Worm (Caenorhabditis elegans) whole organism, early embryonic: Measurements from ENCODE around the gene col-107.

Source experiments
- B0310.2 ChIP-seq: sonication (generic microtip); optimal IDR thresholded peaks from 2 replicates; lab custom pipeline; 2016; ENCODE audit warnings: mild to moderate bottlenecking, missing genetic modification characterization, missing compliant biosample characterization
- F13C5.2 ChIP-seq: sonication (generic microtip); optimal IDR thresholded peaks from 2 replicates; lab custom pipeline; 2017; ENCODE audit warnings: mild to moderate bottlenecking, missing genetic modification characterization, inconsistent platforms, missing compliant biosample characterization
- ama-1 ChIP-seq: fragments of 150-350 bp; optimal IDR thresholded peaks from 2 replicates; lab custom pipeline; 2014
- ceh-13 ChIP-seq: fragments of 200-800 bp; sonication (Bioruptor generic); optimal IDR thresholded peaks from 2 replicates; lab custom pipeline; 2018; ENCODE audit warnings: mild to moderate bottlenecking, missing genetic modification characterization, missing compliant biosample characterization
- ceh-36 ChIP-seq: sonication (generic microtip); optimal IDR thresholded peaks from 2 replicates; lab custom pipeline; 2016; ENCODE audit warnings: missing genetic modification characterization, inconsistent platforms, missing compliant biosample characterization
- flt-1 ChIP-seq: fragments of 200-800 bp; sonication (Bioruptor generic); IDR thresholded peaks from 2 replicates; pipeline ENCODE4 v1.3.6; 2022; ENCODE audit warnings: missing genetic modification characterization, missing compliant biosample characterization
- hmbx-1 ChIP-seq: sonication (generic microtip); optimal IDR thresholded peaks from 2 replicates; lab custom pipeline; 2016; ENCODE audit warnings: mild to moderate bottlenecking, missing genetic modification characterization, missing compliant biosample characterization
- hmg-4 ChIP-seq: fragments of 200-800 bp; sonication (Bioruptor generic); optimal IDR thresholded peaks from 2 replicates; lab custom pipeline; 2018; ENCODE audit warnings: mild to moderate bottlenecking, missing genetic modification characterization, missing compliant biosample characterization
- pes-1 ChIP-seq: fragments of 200-800 bp; sonication (Bioruptor generic); IDR thresholded peaks from 2 replicates; pipeline ENCODE4 v1.3.6; 2022; ENCODE audit warnings: missing genetic modification reagents, missing genetic modification characterization, missing compliant biosample characterization
- scrt-1 ChIP-seq: fragments of 200-800 bp; sonication (Bioruptor generic); IDR thresholded peaks from 2 replicates; pipeline ENCODE4 v1.3.6; 2022; ENCODE audit warnings: missing genetic modification characterization, missing compliant biosample characterization
- sea-1 ChIP-seq: fragments of 200-800 bp; sonication (Bioruptor generic); conservative IDR thresholded peaks from 2 replicates; pipeline ENCODE4 v1.3.6; 2022; ENCODE audit warnings: missing genetic modification characterization, missing compliant biosample characterization
- tbx-11 ChIP-seq: fragments of 200-800 bp; sonication (Bioruptor generic); IDR thresholded peaks from 2 replicates; pipeline ENCODE4 v1.3.6; 2022; ENCODE audit warnings: missing genetic modification characterization, missing compliant biosample characterization
- tbx-37 ChIP-seq: fragments of 200-800 bp; sonication (Bioruptor generic); conservative IDR thresholded peaks from 2 replicates; pipeline ENCODE4 v1.3.6; 2022; ENCODE audit warnings: missing genetic modification reagents, missing genetic modification characterization, missing compliant biosample characterization
- tra-4 ChIP-seq: sonication (generic microtip); optimal IDR thresholded peaks from 2 replicates; lab custom pipeline; 2017; ENCODE audit warnings: missing genetic modification characterization, missing compliant biosample characterization

DNA sequence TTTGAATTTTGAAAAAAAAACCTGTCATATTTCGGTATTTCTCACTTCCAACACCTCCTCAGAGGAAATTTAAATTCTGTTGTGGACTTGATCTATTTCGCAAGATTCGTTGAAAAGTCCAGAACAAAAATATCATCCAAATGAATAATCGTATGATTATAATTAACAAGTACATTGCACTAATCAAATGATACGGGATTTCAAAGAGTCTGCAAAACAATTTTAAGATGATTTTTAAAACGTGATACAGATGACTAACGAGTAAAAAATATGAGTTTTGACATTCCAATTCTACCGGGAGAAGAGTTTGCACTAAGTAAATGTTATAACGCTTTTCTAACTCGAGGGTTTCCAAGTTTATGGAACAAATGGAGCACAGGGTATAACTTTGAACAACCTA lies 26.2 kb upstream of the col-107 start:
- TF ChIP-seq ceh-36 (tag; lab: Kevin White, UChicago) (no peak), flt-1 (GFP tag; lab: Robert Waterston, UW) (no peak), F13C5.2 (tag; lab: Kevin White, UChicago) (no peak), ama-1 (lab: Kevin White, UChicago) (no peak), hmbx-1 (tag; lab: Kevin White, UChicago) (no peak), hmg-4 (GFP tag; lab: Kevin White, UChicago) (no peak), B0310.2 (tag; lab: Kevin White, UChicago) (no peak), ceh-13 (GFP tag; lab: Kevin White, UChicago) (no peak), sea-1 (GFP tag; lab: Robert Waterston, UW) (no peak), tbx-11 (no peak), tra-4 (tag; lab: Kevin White, UChicago) (no peak), pes-1 (no peak), scrt-1 (GFP tag; lab: Robert Waterston, UW) (no peak), tbx-37 (GFP tag; lab: Robert Waterston, UW) (no peak)
